Worm (Caenorhabditis elegans) whole organism, young adult: Measurements from ENCODE around the gene ykt-6.

Experiments
- B0261.1 ChIP-seq: sonication (generic microtip); optimal IDR thresholded peaks from 2 replicates; lab custom pipeline; 2016; ENCODE audit warnings: mild to moderate bottlenecking, missing genetic modification characterization, moderate library complexity, missing compliant biosample characterization
- B0336.3 ChIP-seq: fragments of 200-800 bp; sonication (Bioruptor generic); IDR thresholded peaks from 2 replicates; pipeline ENCODE4 v1.3.6; 2022; ENCODE audit warnings: missing genetic modification characterization, missing compliant biosample characterization
- C17E4.6 ChIP-seq: fragments of 200-800 bp; sonication (Bioruptor generic); IDR thresholded peaks from 2 replicates; pipeline ENCODE4 v1.3.6; 2022; ENCODE audit warnings: missing genetic modification reagents, missing genetic modification characterization, missing compliant biosample characterization
- D2030.7 ChIP-seq: fragments of 200-800 bp; sonication (Bioruptor generic); IDR thresholded peaks from 2 replicates; pipeline ENCODE4 v1.3.6; 2022; ENCODE audit warnings: missing genetic modification reagents, missing genetic modification characterization, missing compliant biosample characterization
- F10E7.11 ChIP-seq: sonication (generic microtip); optimal IDR thresholded peaks from 2 replicates; lab custom pipeline; 2017; ENCODE audit warnings: mild to moderate bottlenecking, missing genetic modification characterization, moderate library complexity, missing compliant biosample characterization
- F37B4.10 ChIP-seq: fragments of 200-800 bp; sonication (Bioruptor generic); IDR thresholded peaks from 2 replicates; pipeline ENCODE4 v1.3.6; 2022; ENCODE audit warnings: missing genetic modification characterization, missing compliant biosample characterization
- F52B5.7 ChIP-seq: sonication (generic microtip); optimal IDR thresholded peaks from 2 replicates; lab custom pipeline; 2016; ENCODE audit warnings: mild to moderate bottlenecking, missing genetic modification characterization, missing compliant biosample characterization
- F55B11.4 ChIP-seq: sonication (generic microtip); optimal IDR thresholded peaks from 2 replicates; lab custom pipeline; 2016; ENCODE audit warnings: missing compliant biosample characterization, missing genetic modification characterization, borderline replicate concordance; ENCODE audit not compliant: insufficient read depth
- K11D2.4 ChIP-seq: fragments of 200-800 bp; sonication (Bioruptor generic); IDR thresholded peaks from 2 replicates; pipeline ENCODE4 v1.3.6; 2022; ENCODE audit warnings: missing genetic modification reagents, missing genetic modification characterization, missing compliant biosample characterization
- K12H6.12 ChIP-seq: fragments of 200-800 bp; sonication (Bioruptor generic); optimal IDR thresholded peaks from 2 replicates; lab custom pipeline; 2018; ENCODE audit warnings: mild to moderate bottlenecking, missing genetic modification characterization, missing compliant biosample characterization
- Y95B8A.8 ChIP-seq: fragments of 200-800 bp; sonication (Bioruptor generic); IDR thresholded peaks from 2 replicates; pipeline ENCODE4 v1.3.6; 2022; ENCODE audit warnings: missing genetic modification reagents, missing genetic modification characterization, missing compliant biosample characterization
- atf-7 ChIP-seq: sonication (generic microtip); optimal IDR thresholded peaks from 2 replicates; lab custom pipeline; 2017; ENCODE audit warnings: mild to moderate bottlenecking, missing genetic modification characterization, missing compliant biosample characterization
- athp-1 ChIP-seq: sonication (generic microtip); optimal IDR thresholded peaks from 2 replicates; lab custom pipeline; 2017; ENCODE audit warnings: mild to moderate bottlenecking, missing genetic modification characterization, missing compliant biosample characterization
- bed-1 ChIP-seq: fragments of 200-800 bp; sonication (Bioruptor generic); IDR thresholded peaks from 2 replicates; pipeline ENCODE4 v1.3.6; 2022; ENCODE audit warnings: missing genetic modification reagents, missing genetic modification characterization, missing compliant biosample characterization
- ceh-40 ChIP-seq: fragments of 200-800 bp; sonication (Bioruptor generic); IDR thresholded peaks from 2 replicates; pipeline ENCODE4 v1.3.6; 2022; ENCODE audit warnings: missing genetic modification characterization, missing compliant biosample characterization
- ceh-58 ChIP-seq: fragments of 200-800 bp; sonication (Bioruptor generic); IDR thresholded peaks from 2 replicates; pipeline ENCODE4 v1.3.6; 2022; ENCODE audit warnings: missing genetic modification characterization, missing compliant biosample characterization
- die-1 ChIP-seq: sonication (generic microtip); optimal IDR thresholded peaks from 2 replicates; lab custom pipeline; 2016; ENCODE audit warnings: missing genotype, mild to moderate bottlenecking, missing genetic modification characterization, missing compliant biosample characterization
- dpff-1 ChIP-seq: sonication (generic microtip); optimal IDR thresholded peaks from 2 replicates; lab custom pipeline; 2017; ENCODE audit warnings: mild to moderate bottlenecking, missing genetic modification characterization, missing compliant biosample characterization
- dpl-1 ChIP-seq: fragments of 150-350 bp; optimal IDR thresholded peaks from 2 replicates; lab custom pipeline; 2014; ENCODE audit warnings: missing biosample characterization, missing genetic modification reagents, missing genetic modification characterization
- efl-1 ChIP-seq: fragments of 150-350 bp; optimal IDR thresholded peaks from 2 replicates; lab custom pipeline; 2014; ENCODE audit warnings: missing biosample characterization, missing genetic modification reagents, missing genetic modification characterization
- egl-44 ChIP-seq: fragments of 200-800 bp; sonication (Bioruptor generic); IDR thresholded peaks from 2 replicates; pipeline ENCODE4 v1.3.6; 2022; ENCODE audit warnings: missing genetic modification reagents, missing genetic modification characterization, missing compliant biosample characterization
- egrh-3 ChIP-seq: fragments of 200-800 bp; sonication (Bioruptor generic); IDR thresholded peaks from 2 replicates; pipeline ENCODE4 v1.3.6; 2022; ENCODE audit warnings: missing genetic modification reagents, missing genetic modification characterization, missing compliant biosample characterization
- gei-17 ChIP-seq: fragments of 200-800 bp; sonication (Bioruptor generic); optimal IDR thresholded peaks from 2 replicates; lab custom pipeline; 2018; ENCODE audit warnings: mild to moderate bottlenecking, missing genetic modification characterization, missing compliant biosample characterization
- him-1 ChIP-seq: sonication (generic microtip); optimal IDR thresholded peaks from 2 replicates; lab custom pipeline; 2016; ENCODE audit warnings: missing genotype, missing genetic modification reagents, missing genetic modification characterization, missing compliant biosample characterization
- hmg-1.2 ChIP-seq: fragments of 200-800 bp; sonication (Bioruptor generic); IDR thresholded peaks from 2 replicates; pipeline ENCODE4 v1.3.6; 2022; ENCODE audit warnings: missing genetic modification reagents, missing genetic modification characterization, missing compliant biosample characterization
- let-526 ChIP-seq: fragments of 200-800 bp; sonication (Bioruptor generic); IDR thresholded peaks from 2 replicates; pipeline ENCODE4 v1.3.6; 2022; ENCODE audit warnings: missing genetic modification reagents, missing genetic modification characterization, missing compliant biosample characterization
- let-607 ChIP-seq, 2 experiments: fragments of 200-800 bp in 1 of 2; sonication (Bioruptor generic) in 1 of 2; sonication (generic microtip) in 1 of 2; optimal IDR thresholded peaks; 2 replicates each; lab custom pipeline; 2016 to 2018; ENCODE audit warnings: mild to moderate bottlenecking in 2 of 2, missing compliant biosample characterization in 2 of 2, missing genetic modification characterization in 2 of 2, moderate library complexity in 2 of 2, missing genotype in 1 of 2
- lin-26 ChIP-seq: fragments of 200-800 bp; sonication (Bioruptor generic); IDR thresholded peaks from 2 replicates; pipeline ENCODE4 v1.3.6; 2022; ENCODE audit warnings: missing genetic modification reagents, missing genetic modification characterization, missing compliant biosample characterization
- lin-35 ChIP-seq, 3 experiments: fragments of 150-350 bp in 2 of 3; sonication (generic microtip) in 1 of 3; optimal IDR thresholded peaks; 2 replicates each; lab custom pipeline; 2014 to 2018; ENCODE audit warnings: missing biosample characterization in 3 of 3, missing genetic modification characterization in 3 of 3, missing genetic modification reagents in 3 of 3
- madf-10 ChIP-seq: sonication (generic microtip); optimal IDR thresholded peaks from 2 replicates; lab custom pipeline; 2016; ENCODE audit warnings: mild to moderate bottlenecking, missing genetic modification characterization, missing compliant biosample characterization
- madf-8 ChIP-seq: fragments of 200-800 bp; sonication (Bioruptor generic); conservative IDR thresholded peaks from 2 replicates; pipeline ENCODE4 v1.3.6; 2022; ENCODE audit warnings: missing genetic modification reagents, missing genetic modification characterization, missing compliant biosample characterization
- mel-28 ChIP-seq: sonication (generic microtip); optimal IDR thresholded peaks from 2 replicates; lab custom pipeline; 2016; ENCODE audit warnings: borderline replicate concordance, mild to moderate bottlenecking, missing genetic modification characterization, missing compliant biosample characterization
- mes-4 ChIP-seq: sonication (generic microtip); optimal IDR thresholded peaks from 2 replicates; lab custom pipeline; 2016; ENCODE audit warnings: missing genotype, missing genetic modification characterization, missing compliant biosample characterization
- mxl-1 ChIP-seq: sonication (generic microtip); optimal IDR thresholded peaks from 2 replicates; lab custom pipeline; 2016; ENCODE audit warnings: missing genetic modification characterization, missing compliant biosample characterization
- nfya-1 ChIP-seq: sonication (generic microtip); optimal IDR thresholded peaks from 2 replicates; lab custom pipeline; 2017; ENCODE audit warnings: antibody characterized with exemption, missing compliant biosample characterization, missing genetic modification characterization, borderline replicate concordance; ENCODE audit not compliant: insufficient read depth
- nfya-2 ChIP-seq: fragments of 200-800 bp; sonication (Bioruptor generic); IDR thresholded peaks from 2 replicates; pipeline ENCODE4 v1.3.6; 2022; ENCODE audit warnings: missing genetic modification reagents, missing genetic modification characterization, missing compliant biosample characterization
- nfyb-1 ChIP-seq: fragments of 200-800 bp; sonication (Bioruptor generic); IDR thresholded peaks from 2 replicates; pipeline ENCODE4 v1.3.6; 2022; ENCODE audit warnings: missing genetic modification reagents, missing genetic modification characterization, missing compliant biosample characterization
- rcor-1 ChIP-seq: fragments of 200-800 bp; sonication (Bioruptor generic); IDR thresholded peaks from 2 replicates; pipeline ENCODE4 v1.3.6; 2022; ENCODE audit warnings: missing genetic modification reagents, missing genetic modification characterization, missing compliant biosample characterization
- rec-8 ChIP-seq, 2 experiments: sonication (generic microtip); optimal IDR thresholded peaks; 2 replicates each; lab custom pipeline; 2016; ENCODE audit warnings: mild to moderate bottlenecking in 2 of 2, missing genetic modification characterization in 2 of 2, missing genetic modification reagents in 2 of 2, missing genotype in 2 of 2, missing biosample characterization in 1 of 2, missing compliant biosample characterization in 1 of 2, moderate library complexity in 1 of 2
- repo-1 ChIP-seq: sonication (generic microtip); optimal IDR thresholded peaks from 2 replicates; lab custom pipeline; 2017; ENCODE audit warnings: mild to moderate bottlenecking, missing genetic modification characterization, missing compliant biosample characterization
- rpc-1 ChIP-seq, 2 experiments: fragments of 150-350 bp in 1 of 2; sonication (generic microtip) in 1 of 2; optimal IDR thresholded peaks; 2 replicates each; lab custom pipeline; 2014 to 2018; ENCODE audit warnings: missing biosample characterization in 1 of 2, missing genetic modification characterization in 1 of 2, missing genetic modification reagents in 1 of 2, missing genotype in 1 of 2
- sea-2 ChIP-seq: fragments of 200-800 bp; sonication (Bioruptor generic); IDR thresholded peaks from 2 replicates; pipeline ENCODE4 v1.3.6; 2022; ENCODE audit warnings: missing genetic modification characterization, missing compliant biosample characterization
- somi-1 ChIP-seq: fragments of 200-800 bp; sonication (Bioruptor generic); optimal IDR thresholded peaks from 2 replicates; lab custom pipeline; 2018; ENCODE audit warnings: mild to moderate bottlenecking, missing genetic modification characterization, missing compliant biosample characterization
- xnd-1 ChIP-seq: sonication (generic microtip); optimal IDR thresholded peaks from 2 replicates; lab custom pipeline; 2016; ENCODE audit warnings: missing genotype, missing genetic modification reagents, missing genetic modification characterization, missing compliant biosample characterization
- zfh-2 ChIP-seq: fragments of 200-800 bp; sonication (Bioruptor generic); conservative IDR thresholded peaks from 2 replicates; pipeline ENCODE4 v1.3.6; 2022; ENCODE audit warnings: missing genetic modification reagents, missing genetic modification characterization, missing compliant biosample characterization
- ztf-22 ChIP-seq: fragments of 200-800 bp; sonication (Bioruptor generic); optimal IDR thresholded peaks from 2 replicates; lab custom pipeline; 2018; ENCODE audit warnings: mild to moderate bottlenecking, missing genetic modification characterization, moderate library complexity, missing compliant biosample characterization
- ztf-25 ChIP-seq: fragments of 200-800 bp; sonication (Bioruptor generic); IDR thresholded peaks from 2 replicates; pipeline ENCODE4 v1.3.6; 2022; ENCODE audit warnings: missing genetic modification reagents, missing genetic modification characterization, missing compliant biosample characterization
- ztf-28 ChIP-seq: fragments of 200-800 bp; sonication (Bioruptor generic); IDR thresholded peaks from 2 replicates; pipeline ENCODE4 v1.3.6; 2022; ENCODE audit warnings: missing genetic modification reagents, missing genetic modification characterization, missing compliant biosample characterization
- ztf-3 ChIP-seq: fragments of 200-800 bp; sonication (Bioruptor generic); optimal IDR thresholded peaks from 2 replicates; lab custom pipeline; 2018; ENCODE audit warnings: mild to moderate bottlenecking, missing genetic modification characterization, missing compliant biosample characterization

Gene ykt-6

ce11 chrIII:7335220-7335619 is 47.8 kb upstream of the ykt-6 start, which contains the start of gene F56C9.10 (continued):
- TF ChIP-seq somi-1 (GFP tag; lab: Kevin White, UChicago) (peak; percentile 95), ceh-58 (no peak), repo-1 (tag; lab: Kevin White, UChicago) (peak; percentile 64), D2030.7 (no peak), mes-4 (tag; lab: Kevin White, UChicago) (no peak), let-526 (GFP tag; lab: Robert Waterston, UW) (peak; percentile 51; the same call in 1 of the 2 replicates), efl-1 (no peak), ztf-28 (GFP tag; lab: Robert Waterston, UW) (no peak), mel-28 (no peak), him-1 (no peak), madf-10 (tag; lab: Kevin White, UChicago) (peak; percentile 77), K12H6.12 (tag; lab: Kevin White, UChicago) (peak; percentile 78), rec-8 (tag; optimal IDR thresholded peaks at IDR 0.05; lab: Kevin White, UChicago) (no peak), B0336.3 (GFP tag; lab: Robert Waterston, UW) (peak; percentile 90), let-607 (tag; optimal IDR thresholded peaks at IDR 0.05; lab: Kevin White, UChicago) (peak; percentile 67 to 69), nfya-1 (tag; lab: Kevin White, UChicago) (no peak), F55B11.4 (tag; lab: Kevin White, UChicago) (no peak), C17E4.6 (GFP tag; lab: Robert Waterston, UW) (no peak), sea-2 (no peak), F52B5.7 (tag; lab: Kevin White, UChicago) (no peak), madf-8 (GFP tag; lab: Robert Waterston, UW) (no peak), ztf-25 (GFP tag; lab: Robert Waterston, UW) (no peak), ztf-22 (GFP tag; lab: Kevin White, UChicago) (no peak), nfyb-1 (peak; percentile 83), B0261.1 (tag; lab: Kevin White, UChicago) (no peak), egrh-3 (GFP tag; lab: Robert Waterston, UW) (no peak), zfh-2 (peak; percentile 75), gei-17 (GFP tag; lab: Kevin White, UChicago) (peak; percentile 43), bed-1 (no peak), mxl-1 (tag; lab: Kevin White, UChicago) (no peak), egl-44 (0 out of 2 replicates have a peak, but pooled peaks have one; percentile 34), die-1 (tag; lab: Kevin White, UChicago) (peak; percentile 34), ceh-40 (no peak), xnd-1 (tag; lab: Kevin White, UChicago) (no peak), lin-26 (GFP tag; lab: Robert Waterston, UW) (peak; percentile 61), K11D2.4 (GFP tag; lab: Robert Waterston, UW) (0 out of 2 replicates have a peak, but pooled peaks have one; percentile 35), lin-35 (GFP tag; optimal IDR thresholded peaks at IDR 0.05; lab: Kevin White, UChicago) (peak in 1 of 3 experiments; percentile 27), atf-7 (tag; lab: Kevin White, UChicago) (peak; percentile 72), dpff-1 (tag; lab: Kevin White, UChicago) (no peak), F10E7.11 (tag; lab: Kevin White, UChicago) (no peak), rcor-1 (0 out of 2 replicates have a peak, but pooled peaks have one; percentile 20), hmg-1.2 (GFP tag; lab: Robert Waterston, UW) (peak; percentile 50; the same call in 1 of the 2 replicates), nfya-2 (GFP tag; lab: Robert Waterston, UW) (no peak), rpc-1 (optimal IDR thresholded peaks at IDR 0.05; lab: Kevin White, UChicago) (no peak), rpc-1 (tag; optimal IDR thresholded peaks at IDR 0.05; lab: Kevin White, UChicago) (no peak), F37B4.10 (GFP tag; lab: Robert Waterston, UW) (no peak), ztf-3 (peak; percentile 42), dpl-1 (GFP tag; lab: Kevin White, UChicago) (no peak), Y95B8A.8 (GFP tag; lab: Robert Waterston, UW) (no peak), athp-1 (peak; percentile 75)
